Fruit fly (Drosophila melanogaster): ENCODE results near the gene Taf11.

- TF ChIP-seq toe (GFP tag; optimal IDR thresholded peaks at IDR 0.05) (no peak), cnc (optimal IDR thresholded peaks at IDR 0.05) (no peak), tj (GFP tag; optimal IDR thresholded peaks at IDR 0.05) (no peak), CG14711 (tag; optimal IDR thresholded peaks at IDR 0.05) (peak; percentile 16), pad (GFP tag; optimal IDR thresholded peaks at IDR 0.05) (no peak), CG7101 (tag; optimal IDR thresholded peaks at IDR 0.05) (peak; percentile 25), CG5204 (GFP tag; optimal IDR thresholded peaks at IDR 0.05) (no peak), Crg-1 (GFP tag; optimal IDR thresholded peaks at IDR 0.05) (peak; percentile 10), CG12768 (GFP tag; optimal IDR thresholded peaks at IDR 0.05) (no peak), kay (GFP tag; ENCODE audit: borderline replicate concordance) (peak; percentile 35)
Measured at dm6 chr2L:9774980-9775628, 12.0 kb upstream of the Taf11 start, which contains the start of the genes ppk11 and ppk16.
